Worm (Caenorhabditis elegans) whole organism, L3 larva: ENCODE measurements around the gene gegf-1.

Experiments used
- R02D3.7 ChIP-seq: fragments of 150-350 bp; optimal IDR thresholded peaks from 2 replicates; lab custom pipeline; 2014; ENCODE audit warnings: missing biosample characterization, missing genetic modification characterization
- fkh-10 ChIP-seq: sonication (generic microtip); optimal IDR thresholded peaks from 2 replicates; lab custom pipeline; 2017; ENCODE audit warnings: missing biosample characterization, missing genetic modification reagents, missing genetic modification characterization
- fos-1 ChIP-seq: fragments of 150-350 bp; optimal IDR thresholded peaks from 2 replicates; lab custom pipeline; 2014; ENCODE audit warnings: missing biosample characterization, missing genetic modification characterization
- mdl-1 ChIP-seq: fragments of 150-350 bp; optimal IDR thresholded peaks from 2 replicates; lab custom pipeline; 2014; ENCODE audit warnings: missing biosample characterization, missing genetic modification characterization
- mml-1 ChIP-seq: fragments of 150-350 bp; sonication (generic microtip); optimal IDR thresholded peaks from 3 replicates; lab custom pipeline; 2014; ENCODE audit warnings: missing biosample characterization, missing genetic modification characterization
- nhr-11 ChIP-seq: fragments of 150-350 bp; optimal IDR thresholded peaks from 2 replicates; lab custom pipeline; 2014; ENCODE audit warnings: missing biosample characterization, missing genetic modification characterization
- nhr-237 ChIP-seq: fragments of 150-350 bp; optimal IDR thresholded peaks from 2 replicates; lab custom pipeline; 2014; ENCODE audit warnings: missing biosample characterization, missing genetic modification characterization
- nhr-76 ChIP-seq: fragments of 150-350 bp; sonication (generic microtip); optimal IDR thresholded peaks from 5 replicates; lab custom pipeline; 2014; ENCODE audit warnings: missing biosample characterization, missing genetic modification characterization
- pha-4 ChIP-seq: fragments of 150-350 bp; optimal IDR thresholded peaks from 2 replicates; lab custom pipeline; 2014; ENCODE audit warnings: missing biosample characterization, missing genetic modification reagents, missing genetic modification characterization
- tbx-2 ChIP-seq: sonication (generic microtip); optimal IDR thresholded peaks from 2 replicates; lab custom pipeline; 2016; ENCODE audit warnings: mild to moderate bottlenecking, missing genetic modification characterization, missing compliant biosample characterization
- unc-62 ChIP-seq: fragments of 150-350 bp; sonication (generic microtip); optimal IDR thresholded peaks from 4 replicates; lab custom pipeline; 2014; ENCODE audit warnings: missing biosample characterization, missing genetic modification reagents, missing genetic modification characterization
- zag-1 ChIP-seq: fragments of 150-350 bp; optimal IDR thresholded peaks from 2 replicates; lab custom pipeline; 2014; ENCODE audit warnings: missing biosample characterization, missing genetic modification characterization

DNA sequence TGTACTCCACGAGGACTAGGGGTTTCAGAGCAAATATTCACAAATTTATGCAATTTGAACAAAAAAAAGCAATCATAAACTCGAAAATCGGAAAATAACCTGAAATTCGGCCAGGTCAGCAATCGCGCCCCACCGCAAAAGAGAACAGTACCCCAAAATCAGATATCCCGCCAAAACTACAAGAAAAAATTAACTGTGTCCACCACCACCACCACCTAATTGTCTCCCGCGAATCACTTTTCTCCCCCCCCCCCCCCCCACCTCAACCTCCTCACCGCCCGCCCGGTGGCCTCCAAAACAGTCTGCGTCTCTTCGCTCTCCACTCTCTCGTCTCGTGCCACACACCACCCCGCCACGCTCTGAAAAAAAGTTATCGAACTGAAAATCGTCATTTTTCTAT, 29.2 kb downstream of the gegf-1 start:
- no peak for TF ChIP-seq nhr-76
- no peak for TF ChIP-seq nhr-11 (tag; lab: Kevin White, UChicago)
- no peak for TF ChIP-seq nhr-237 (tag; lab: Kevin White, UChicago)
- TF ChIP-seq mdl-1 (tag; lab: Kevin White, UChicago): no peak
- no peak for TF ChIP-seq tbx-2 (tag; lab: Kevin White, UChicago)
- TF ChIP-seq pha-4 (tag; lab: Kevin White, UChicago): no peak
- no peak for TF ChIP-seq R02D3.7 (tag; lab: Kevin White, UChicago)
- TF ChIP-seq mml-1 (tag; lab: Kevin White, UChicago): no peak
- TF ChIP-seq fos-1 (tag; lab: Kevin White, UChicago): no peak
- no peak for TF ChIP-seq zag-1 (tag; lab: Kevin White, UChicago)
- TF ChIP-seq unc-62 (GFP tag; lab: Kevin White, UChicago): no peak
- no peak for TF ChIP-seq fkh-10 (GFP tag; lab: Kevin White, UChicago)
